Fruit fly (Drosophila melanogaster): ENCODE measurements around the gene CG15021.

The CG15021 gene

DNA sequence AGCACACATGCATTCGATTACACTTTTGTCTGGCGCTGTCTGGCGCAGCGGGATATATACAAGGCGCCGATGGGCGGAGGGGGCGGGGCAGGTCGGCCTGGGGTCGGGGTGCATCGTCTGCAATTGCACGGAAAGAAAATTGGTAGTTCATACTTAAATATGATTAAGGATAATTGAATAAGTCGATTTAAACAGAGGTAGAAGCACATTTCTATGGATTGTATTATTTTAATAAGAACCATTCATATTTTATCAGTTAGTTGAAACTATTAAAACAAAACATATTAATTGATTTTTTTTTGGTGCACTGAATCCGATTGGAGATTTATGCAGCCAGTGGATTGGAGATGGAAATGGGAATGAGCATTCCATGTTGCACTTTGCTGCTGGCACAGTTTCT is 36.6 kb upstream of the CG15021 start (continued):
- TF ChIP-seq CG6791 (GFP tag; IDR thresholded peaks at IDR 0.05; ENCODE audit: partially characterized antibody) (no peak), disco-r (GFP tag; optimal IDR thresholded peaks at IDR 0.05) (no peak), CG17912 (GFP tag; optimal IDR thresholded peaks at IDR 0.05) (no peak), org-1 (GFP tag; optimal IDR thresholded peaks at IDR 0.05) (no peak), az2 (GFP tag; optimal IDR thresholded peaks at IDR 0.05) (no peak), CG9797 (GFP tag; optimal IDR thresholded peaks at IDR 0.05) (no peak), HLH54F (GFP tag; optimal IDR thresholded peaks at IDR 0.05) (no peak), row (GFP tag; IDR thresholded peaks at IDR 0.05) (peak; percentile 26; the same call in 1 of the 3 replicates), grau (tag; optimal IDR thresholded peaks at IDR 0.05) (peak; percentile 4), nau (GFP tag; optimal IDR thresholded peaks at IDR 0.05) (no peak), CG4820 (GFP tag; optimal IDR thresholded peaks at IDR 0.05) (no peak), Dref (GFP tag; IDR thresholded peaks at IDR 0.05) (no peak), mirr (GFP tag; optimal IDR thresholded peaks at IDR 0.05) (no peak), ken (GFP tag; IDR thresholded peaks at IDR 0.05) (no peak), B-H2 (GFP tag; optimal IDR thresholded peaks at IDR 0.05) (no peak), Doc3 (GFP tag; IDR thresholded peaks at IDR 0.05; ENCODE audit: partially characterized antibody) (no peak), Nf-YA (GFP tag; IDR thresholded peaks at IDR 0.05) (no peak), cato (GFP tag; optimal IDR thresholded peaks at IDR 0.05; ENCODE audit: borderline replicate concordance) (no peak), Lpt (GFP tag; optimal IDR thresholded peaks at IDR 0.05) (no peak), Elba2 (GFP tag; optimal IDR thresholded peaks at IDR 0.05) (no peak), CG13123 (GFP tag; optimal IDR thresholded peaks at IDR 0.05) (no peak), GATAe (GFP tag; conservative IDR thresholded peaks at IDR 0.05) (no peak), nom (GFP tag; optimal IDR thresholded peaks at IDR 0.05) (no peak), CG14710 (tag; optimal IDR thresholded peaks at IDR 0.05) (peak; percentile 22), CG6854 (GFP tag; optimal IDR thresholded peaks at IDR 0.05) (no peak), HLH3B (GFP tag; IDR thresholded peaks at IDR 0.05) (peak; percentile 20; the same call in 1 of the 2 replicates), unc-4 (GFP tag; IDR thresholded peaks at IDR 0.05; ENCODE audit: partially characterized antibody) (no peak), zfh2 (GFP tag; optimal IDR thresholded peaks at IDR 0.05) (no peak), aop (GFP tag; IDR thresholded peaks at IDR 0.05) (no peak), HLHmδ (GFP tag; optimal IDR thresholded peaks at IDR 0.05) (no peak), unpg (GFP tag; optimal IDR thresholded peaks at IDR 0.05) (peak; percentile 19), CG18262 (tag; optimal IDR thresholded peaks at IDR 0.05) (peak; percentile 48), Rfx (GFP tag; IDR thresholded peaks at IDR 0.05) (no peak), z (GFP tag; IDR thresholded peaks at IDR 0.05) (no peak), CG8388 (GFP tag; optimal IDR thresholded peaks at IDR 0.05) (peak; percentile 13), YL-1 (GFP tag; optimal IDR thresholded peaks at IDR 0.05) (no peak), oc (tag; optimal IDR thresholded peaks at IDR 0.05) (peak; percentile 35), maf-S (GFP tag; optimal IDR thresholded peaks at IDR 0.05) (no peak), ATbp (GFP tag; optimal IDR thresholded peaks at IDR 0.05) (peak; percentile 47), cwo (GFP tag; optimal IDR thresholded peaks at IDR 0.05) (no peak), CG15269 (tag; optimal IDR thresholded peaks at IDR 0.05) (no peak), dati (GFP tag; IDR thresholded peaks at IDR 0.05) (no peak), Xbp1 (GFP tag; optimal IDR thresholded peaks at IDR 0.05) (no peak), Sox100B (GFP tag; optimal IDR thresholded peaks at IDR 0.05) (no peak), Mrtf (GFP tag; IDR thresholded peaks at IDR 0.05) (no peak), eve (GFP tag; optimal IDR thresholded peaks at IDR 0.05) (no peak), chinmo (GFP tag; IDR thresholded peaks at IDR 0.05; ENCODE audit: partially characterized antibody) (0 out of 4 replicates have a peak, but pooled peaks have one; percentile 1), Hr78 (GFP tag; optimal IDR thresholded peaks at IDR 0.05) (peak in 1 of 2 experiments; percentile 6), CG14014 (GFP tag; IDR thresholded peaks at IDR 0.05) (no peak), gem (tag; optimal IDR thresholded peaks at IDR 0.05) (peak; percentile 52), Hr51 (GFP tag; optimal IDR thresholded peaks at IDR 0.05) (no peak)
